Worm (Caenorhabditis elegans) whole organism, L2 larva: ENCODE measurements around the gene C23G10.5.

ENCODE experiments used
- C34F6.9 ChIP-seq: fragments of 150-350 bp; optimal IDR thresholded peaks from 2 replicates; lab custom pipeline; 2014; ENCODE audit warnings: missing biosample characterization, missing genetic modification characterization
- F13H6.1 ChIP-seq: sonication (generic microtip); optimal IDR thresholded peaks from 2 replicates; lab custom pipeline; 2016; ENCODE audit warnings: missing genetic modification characterization, missing compliant biosample characterization
- R02D3.7 ChIP-seq: fragments of 150-350 bp; optimal IDR thresholded peaks from 2 replicates; lab custom pipeline; 2014; ENCODE audit warnings: missing biosample characterization, missing genetic modification characterization
- Y55F3AM.14 ChIP-seq: fragments of 200-800 bp; sonication (Bioruptor generic); optimal IDR thresholded peaks from 2 replicates; lab custom pipeline; 2018; ENCODE audit warnings: mild to moderate bottlenecking, missing genetic modification characterization, missing compliant biosample characterization
- ZK546.5 ChIP-seq: sonication (generic microtip); optimal IDR thresholded peaks from 2 replicates; lab custom pipeline; 2017; ENCODE audit warnings: missing biosample characterization, missing genetic modification characterization
- alr-1 ChIP-seq: fragments of 150-350 bp; optimal IDR thresholded peaks from 2 replicates; lab custom pipeline; 2014; ENCODE audit warnings: missing biosample characterization, missing genetic modification characterization
- aly-2 ChIP-seq: fragments of 150-350 bp; optimal IDR thresholded peaks from 2 replicates; lab custom pipeline; 2014; ENCODE audit warnings: missing biosample characterization, missing genetic modification characterization
- ama-1 ChIP-seq: fragments of 150-350 bp; optimal IDR thresholded peaks from 2 replicates; lab custom pipeline; 2018; ENCODE audit warnings: inconsistent platforms
- blmp-1 ChIP-seq: sonication (generic microtip); optimal IDR thresholded peaks from 2 replicates; lab custom pipeline; 2017; ENCODE audit warnings: missing genetic modification characterization, mild to moderate bottlenecking, missing compliant biosample characterization, antibody characterized with exemption, moderate library complexity; ENCODE audit not compliant: insufficient read depth
- ceh-16 ChIP-seq: fragments of 150-350 bp; optimal IDR thresholded peaks from 2 replicates; lab custom pipeline; 2014; ENCODE audit warnings: missing biosample characterization, missing genetic modification characterization
- ceh-82 ChIP-seq: fragments of 150-350 bp; optimal IDR thresholded peaks from 2 replicates; lab custom pipeline; 2014; ENCODE audit warnings: missing biosample characterization, missing genetic modification characterization
- crh-2 ChIP-seq: sonication (generic microtip); optimal IDR thresholded peaks from 2 replicates; lab custom pipeline; 2017; ENCODE audit warnings: missing biosample characterization, missing genetic modification characterization
- dmd-4 ChIP-seq: sonication (generic microtip); optimal IDR thresholded peaks from 2 replicates; lab custom pipeline; 2017; ENCODE audit warnings: missing biosample characterization, missing genetic modification characterization
- elt-1 ChIP-seq: fragments of 150-350 bp; optimal IDR thresholded peaks from 2 replicates; lab custom pipeline; 2014; ENCODE audit warnings: missing biosample characterization, missing genetic modification characterization
- elt-3 ChIP-seq: sonication (generic microtip); optimal IDR thresholded peaks from 2 replicates; lab custom pipeline; 2017; ENCODE audit warnings: missing biosample characterization, missing genetic modification characterization
- fos-1 ChIP-seq: fragments of 150-350 bp; optimal IDR thresholded peaks from 2 replicates; lab custom pipeline; 2014; ENCODE audit warnings: missing biosample characterization, missing genetic modification characterization
- gmeb-1 ChIP-seq: fragments of 150-350 bp; optimal IDR thresholded peaks from 2 replicates; lab custom pipeline; 2014; ENCODE audit warnings: missing biosample characterization, missing genetic modification characterization
- lin-11 ChIP-seq: fragments of 150-350 bp; sonication (generic microtip); optimal IDR thresholded peaks from 2 replicates; lab custom pipeline; 2014; ENCODE audit warnings: missing biosample characterization, missing genetic modification characterization, inconsistent platforms, mixed read lengths
- lin-13 ChIP-seq: fragments of 150-350 bp; optimal IDR thresholded peaks from 2 replicates; lab custom pipeline; 2014; ENCODE audit warnings: missing biosample characterization, missing genetic modification reagents, missing genetic modification characterization
- lin-39 ChIP-seq: fragments of 150-350 bp; optimal IDR thresholded peaks from 2 replicates; lab custom pipeline; 2014; ENCODE audit warnings: missing biosample characterization, missing genetic modification reagents, missing genetic modification characterization
- lsy-2 ChIP-seq, 2 experiments: fragments of 150-350 bp in 1 of 2; sonication (generic microtip) in 1 of 2; optimal IDR thresholded peaks; 2 replicates each; lab custom pipeline; 2014 to 2017; ENCODE audit warnings: missing biosample characterization in 2 of 2, missing genetic modification characterization in 2 of 2
- mab-5 ChIP-seq: fragments of 150-350 bp; optimal IDR thresholded peaks from 2 replicates; lab custom pipeline; 2014; ENCODE audit warnings: missing biosample characterization, missing genetic modification characterization
- mbf-1 ChIP-seq: sonication (generic microtip); optimal IDR thresholded peaks from 2 replicates; lab custom pipeline; 2017; ENCODE audit warnings: missing biosample characterization, missing genetic modification characterization
- mdl-1 ChIP-seq, 2 experiments: fragments of 150-350 bp in 1 of 2; sonication (generic microtip) in 1 of 2; optimal IDR thresholded peaks; 2 replicates each; lab custom pipeline; 2017; ENCODE audit warnings: missing biosample characterization in 2 of 2, missing genetic modification characterization in 2 of 2
- nhr-10 ChIP-seq: sonication (generic microtip); optimal IDR thresholded peaks from 2 replicates; lab custom pipeline; 2017; ENCODE audit warnings: missing biosample characterization, missing genetic modification characterization
- nhr-11 ChIP-seq: fragments of 150-350 bp; optimal IDR thresholded peaks from 2 replicates; lab custom pipeline; 2014; ENCODE audit warnings: missing biosample characterization, missing genetic modification characterization
- nhr-12 ChIP-seq: fragments of 150-350 bp; optimal IDR thresholded peaks from 2 replicates; lab custom pipeline; 2014; ENCODE audit warnings: missing biosample characterization, missing genetic modification characterization
- nhr-129 ChIP-seq: fragments of 150-350 bp; optimal IDR thresholded peaks from 2 replicates; lab custom pipeline; 2014; ENCODE audit warnings: missing biosample characterization, missing genetic modification characterization
- nhr-21 ChIP-seq: fragments of 150-350 bp; optimal IDR thresholded peaks from 2 replicates; lab custom pipeline; 2014; ENCODE audit warnings: missing biosample characterization, missing genetic modification characterization
- nhr-23 ChIP-seq: fragments of 150-350 bp; optimal IDR thresholded peaks from 2 replicates; lab custom pipeline; 2014; ENCODE audit warnings: missing biosample characterization, missing genetic modification reagents, missing genetic modification characterization
- nhr-237 ChIP-seq: fragments of 150-350 bp; optimal IDR thresholded peaks from 2 replicates; lab custom pipeline; 2014; ENCODE audit warnings: missing biosample characterization, missing genetic modification characterization
- nhr-25 ChIP-seq: fragments of 150-350 bp; sonication (generic microtip); optimal IDR thresholded peaks from 3 replicates; lab custom pipeline; 2014; ENCODE audit warnings: missing biosample characterization, missing genetic modification characterization
- nhr-6 ChIP-seq: fragments of 150-350 bp; optimal IDR thresholded peaks from 2 replicates; lab custom pipeline; 2014; ENCODE audit warnings: missing biosample characterization, missing genetic modification characterization
- nhr-77 ChIP-seq: fragments of 150-350 bp; optimal IDR thresholded peaks from 2 replicates; lab custom pipeline; 2014; ENCODE audit warnings: missing biosample characterization, missing genetic modification characterization
- peb-1 ChIP-seq: fragments of 150-350 bp; optimal IDR thresholded peaks from 2 replicates; lab custom pipeline; 2014; ENCODE audit warnings: missing biosample characterization, missing genetic modification characterization
- sem-4 ChIP-seq: fragments of 150-350 bp; optimal IDR thresholded peaks from 2 replicates; lab custom pipeline; 2014; ENCODE audit warnings: missing biosample characterization, missing genetic modification reagents, missing genetic modification characterization
- skn-1 ChIP-seq: sonication (generic microtip); optimal IDR thresholded peaks from 2 replicates; lab custom pipeline; 2017; ENCODE audit warnings: missing biosample characterization, missing genetic modification characterization
- sma-9 ChIP-seq, 2 experiments: fragments of 150-350 bp in 1 of 2; sonication (generic microtip) in 1 of 2; optimal IDR thresholded peaks; 2 replicates each; lab custom pipeline; 2014 to 2016; ENCODE audit warnings: missing genetic modification characterization in 2 of 2, mild to moderate bottlenecking in 1 of 2, missing biosample characterization in 1 of 2, missing compliant biosample characterization in 1 of 2, missing genetic modification reagents in 1 of 2, moderate library complexity in 1 of 2
- snpc-4 ChIP-seq: fragments of 150-350 bp; optimal IDR thresholded peaks from 2 replicates; lab custom pipeline; 2014; ENCODE audit warnings: missing biosample characterization, missing genetic modification characterization
- unc-39 ChIP-seq: fragments of 150-350 bp; optimal IDR thresholded peaks from 2 replicates; lab custom pipeline; 2014; ENCODE audit warnings: missing biosample characterization, missing genetic modification characterization
- unc-55 ChIP-seq: fragments of 150-350 bp; sonication (generic microtip); optimal IDR thresholded peaks from 3 replicates; lab custom pipeline; 2014; ENCODE audit warnings: missing biosample characterization, missing genetic modification reagents, missing genetic modification characterization
- ztf-1 ChIP-seq: fragments of 200-800 bp; sonication (Bioruptor generic); conservative IDR thresholded peaks from 2 replicates; pipeline ENCODE4 v1.3.6; 2022; ENCODE audit warnings: missing genetic modification characterization, missing compliant biosample characterization

C23G10.5 gene

ce11 chrIII:6176172-6176571 is 14.7 kb upstream of the C23G10.5 start:
- TF ChIP-seq peb-1 (no peak), elt-3 (no peak)

DNA sequence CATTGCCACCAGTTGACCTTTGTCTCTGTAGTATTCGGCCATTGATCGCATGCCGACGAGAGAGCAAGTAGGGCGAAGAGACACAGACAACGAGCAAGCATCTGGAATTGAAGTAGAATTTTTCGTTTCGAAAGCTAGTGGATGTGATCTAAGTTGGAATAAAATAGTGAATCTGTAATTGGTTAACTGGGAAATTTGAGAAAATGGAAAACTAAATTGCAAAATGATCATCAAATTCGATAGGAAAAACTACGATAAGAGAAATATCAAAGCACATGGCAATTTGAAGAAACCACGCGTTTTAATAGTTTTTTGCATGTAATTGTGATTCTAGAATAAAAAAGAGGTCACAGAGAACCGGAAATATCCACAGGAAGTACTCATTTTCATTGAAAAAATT is 14.1 kb upstream of the C23G10.5 start, which contains the start of gene F42A10.6:
Gene F42A10.6, minus strand, starts transcription at position 101 of the 400 bp plus-strand sequence.
- TF ChIP-seq fos-1, result peak; percentile 23
- TF ChIP-seq peb-1, result no peak
- TF ChIP-seq nhr-23, result no peak
- TF ChIP-seq Y55F3AM.14 (GFP tag; lab: Kevin White, UChicago), result no peak
- no peak for TF ChIP-seq lin-13 (GFP tag; lab: Kevin White, UChicago)
- no peak for TF ChIP-seq sem-4 (tag; lab: Kevin White, UChicago)
- TF ChIP-seq unc-39, result no peak
- no peak for TF ChIP-seq nhr-77 (tag; lab: Kevin White, UChicago)
- no peak for TF ChIP-seq mab-5
- TF ChIP-seq, all 48 proteins: peak for 1

DNA sequence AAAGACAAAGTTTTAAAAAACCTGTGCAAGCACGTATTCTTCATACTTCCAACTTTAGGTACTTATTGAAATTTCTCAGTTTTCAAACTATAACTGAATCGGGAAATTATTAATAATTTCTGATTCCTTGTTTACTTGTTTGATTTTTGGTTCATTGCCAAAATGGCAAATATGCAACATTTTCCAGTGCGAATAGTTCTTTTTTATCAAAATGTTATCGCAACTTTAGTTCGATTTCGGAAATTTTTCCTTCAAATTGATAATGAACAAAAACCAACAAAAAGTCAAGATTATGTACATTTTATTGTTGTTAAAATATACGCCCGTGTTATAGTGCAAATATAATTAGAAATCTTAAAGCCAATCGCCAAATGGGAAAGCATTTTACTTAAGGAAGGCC is 13.3 kb upstream of the C23G10.5 start:
- TF ChIP-seq fos-1, result peak; percentile 45
- no peak for TF ChIP-seq sma-9 (GFP tag; optimal IDR thresholded peaks at IDR 0.05; lab: Kevin White, UChicago)
- no peak for TF ChIP-seq sma-9 (tag; optimal IDR thresholded peaks at IDR 0.05; lab: Kevin White, UChicago)
- no peak for TF ChIP-seq nhr-77 (tag; lab: Kevin White, UChicago)
- no peak for TF ChIP-seq lin-39 (tag; lab: Kevin White, UChicago)

DNA sequence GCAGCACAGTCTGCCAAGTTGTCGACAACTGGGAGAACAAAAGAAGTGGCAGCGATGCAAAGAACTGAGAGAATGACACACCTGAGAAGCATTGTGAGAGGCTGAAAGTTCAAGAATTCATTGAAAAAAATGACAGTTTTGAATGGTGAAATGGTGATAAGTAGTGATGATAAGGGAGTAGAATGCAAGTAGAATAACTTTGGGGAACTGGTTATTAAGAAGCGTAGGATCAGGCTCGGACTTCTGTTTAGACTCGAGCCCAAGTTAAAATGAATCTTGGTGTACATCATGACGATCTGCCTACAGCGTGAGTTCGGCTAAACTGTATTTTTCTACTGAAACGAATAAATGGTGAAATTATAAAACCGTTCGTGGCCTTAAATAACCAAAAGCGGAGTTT is 12.3 kb upstream of the C23G10.5 start, which contains the start of gene F42A10.7:
Gene F42A10.7, minus strand, starts transcription at position 101 of the 400 bp plus-strand sequence.
- TF ChIP-seq mab-5, result no peak
- TF ChIP-seq alr-1 (tag; lab: Kevin White, UChicago), result no peak
- TF ChIP-seq fos-1, result no peak
- no peak for TF ChIP-seq nhr-25
- TF ChIP-seq mbf-1 (tag; lab: Kevin White, UChicago), result no peak
- TF ChIP-seq ceh-16, result no peak
- no peak for TF ChIP-seq ZK546.5 (tag; lab: Kevin White, UChicago)
- no peak for TF ChIP-seq Y55F3AM.14 (GFP tag; lab: Kevin White, UChicago)

DNA sequence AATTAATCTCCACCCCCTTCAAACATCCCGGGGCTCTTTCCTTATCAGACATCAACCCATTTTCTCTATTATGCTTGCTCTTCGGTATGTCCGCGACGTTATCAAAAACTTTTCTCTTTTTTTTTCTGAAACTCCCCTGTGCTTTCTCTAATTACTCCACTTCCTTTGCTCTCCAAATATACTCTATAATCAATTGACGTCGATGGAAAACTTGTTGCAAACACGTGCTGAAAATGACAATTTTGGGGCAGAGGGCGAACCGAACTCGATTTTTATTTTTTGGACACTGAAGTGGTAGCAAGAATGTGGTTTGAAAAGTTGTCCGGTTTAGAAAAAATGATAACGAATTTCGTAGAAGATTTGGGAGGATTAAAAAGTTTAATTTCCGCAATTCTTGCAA is 11.8 kb upstream of the C23G10.5 start:
- TF ChIP-seq skn-1 (tag; lab: Kevin White, UChicago) (no peak), nhr-21 (no peak), nhr-25 (no peak), mbf-1 (tag; lab: Kevin White, UChicago) (no peak), nhr-12 (tag; lab: Kevin White, UChicago) (no peak), dmd-4 (tag; lab: Kevin White, UChicago) (no peak), fos-1 (peak; percentile 76), alr-1 (tag; lab: Kevin White, UChicago) (no peak), mdl-1 (tag; optimal IDR thresholded peaks at IDR 0.05; lab: Kevin White, UChicago) (peak in 1 of 2 experiments; percentile 8), ztf-1 (no peak), nhr-11 (tag; lab: Kevin White, UChicago) (no peak), lin-11 (tag; lab: Kevin White, UChicago) (no peak), nhr-6 (tag; lab: Kevin White, UChicago) (no peak), R02D3.7 (tag; lab: Kevin White, UChicago) (no peak), nhr-77 (tag; lab: Kevin White, UChicago) (no peak), aly-2 (tag; lab: Kevin White, UChicago) (no peak), blmp-1 (tag; lab: Kevin White, UChicago) (no peak), nhr-23 (no peak), unc-39 (no peak), gmeb-1 (peak; percentile 6), crh-2 (tag; lab: Kevin White, UChicago) (peak; percentile 44), nhr-237 (tag; lab: Kevin White, UChicago) (no peak), Y55F3AM.14 (GFP tag; lab: Kevin White, UChicago) (no peak), lin-13 (GFP tag; lab: Kevin White, UChicago) (no peak), nhr-129 (no peak), lsy-2 (tag; optimal IDR thresholded peaks at IDR 0.05; lab: Kevin White, UChicago) (no peak), ama-1 (no peak), ceh-82 (tag; lab: Kevin White, UChicago) (no peak), mab-5 (no peak), nhr-10 (tag; lab: Kevin White, UChicago) (no peak), sem-4 (tag; lab: Kevin White, UChicago) (no peak), sma-9 (GFP tag; optimal IDR thresholded peaks at IDR 0.05; lab: Kevin White, UChicago) (peak; percentile 83), sma-9 (tag; optimal IDR thresholded peaks at IDR 0.05; lab: Kevin White, UChicago) (no peak), C34F6.9 (tag; lab: Kevin White, UChicago) (no peak), unc-55 (GFP tag; lab: Kevin White, UChicago) (no peak), ceh-16 (no peak), ZK546.5 (tag; lab: Kevin White, UChicago) (no peak), lin-39 (tag; lab: Kevin White, UChicago) (no peak), F13H6.1 (tag; lab: Kevin White, UChicago) (peak; percentile 13), elt-1 (tag; lab: Kevin White, UChicago) (no peak), snpc-4 (tag; lab: Kevin White, UChicago) (no peak)
